Worm (Caenorhabditis elegans): ENCODE results near the gene rnh-2.

DNA sequence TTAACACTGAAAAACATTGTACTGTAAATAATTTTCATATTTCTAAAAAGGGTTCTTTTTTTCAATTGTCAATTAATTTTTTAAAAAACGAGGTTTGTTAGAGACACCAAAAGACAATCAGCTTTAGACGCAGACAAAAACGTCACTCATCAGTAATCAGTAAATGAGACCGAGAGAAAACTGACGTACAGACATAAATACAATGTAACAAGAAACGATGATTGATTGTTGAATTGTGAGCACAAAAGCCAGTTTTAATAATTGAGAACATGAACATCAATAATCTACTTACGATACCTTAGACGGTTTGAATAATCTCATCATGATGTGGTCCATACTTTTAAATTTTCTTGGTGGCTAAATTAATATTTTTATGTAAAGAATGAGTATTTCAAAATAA is 10.2 kb upstream of the rnh-2 start:
- TF ChIP-seq hmbx-1 (tag; optimal IDR thresholded peaks at IDR 0.05): no peak
- no peak for TF ChIP-seq ceh-36 (tag; optimal IDR thresholded peaks at IDR 0.05)
- no peak for TF ChIP-seq hnd-1 (tag; optimal IDR thresholded peaks at IDR 0.05)
- TF ChIP-seq ama-1 (optimal IDR thresholded peaks at IDR 0.05): no peak
- no peak for TF ChIP-seq aly-1 (tag; optimal IDR thresholded peaks at IDR 0.05)
- no peak for TF ChIP-seq scrt-1 (GFP tag; IDR thresholded peaks at IDR 0.05)

Data from whole organism, early embryonic.